Fruit fly (Drosophila melanogaster) whole organism, prepupa: ENCODE results near the gene CG13059.

Experiments
- Blimp-1 ChIP-seq: fragments of 200-800 bp; sonication (Bioruptor generic); optimal IDR thresholded peaks from 3 replicates; lab custom pipeline; 2017; ENCODE audit warnings: missing biosample characterization, missing genetic modification characterization, mild to moderate bottlenecking, moderate library complexity, missing genetic modification reagents
- CG11902 ChIP-seq: fragments of 200-800 bp; sonication (Bioruptor generic); optimal IDR thresholded peaks from 3 replicates; lab custom pipeline; 2016; ENCODE audit warnings: missing biosample characterization, missing genetic modification characterization
- CG16779 ChIP-seq: fragments of 200-800 bp; sonication (Bioruptor generic); optimal IDR thresholded peaks from 3 replicates; lab custom pipeline; 2017; ENCODE audit warnings: missing biosample characterization, mild to moderate bottlenecking, missing genetic modification characterization
- CG31627 ChIP-seq: fragments of 200-800 bp; sonication (Bioruptor generic); optimal IDR thresholded peaks from 3 replicates; lab custom pipeline; 2016; ENCODE audit warnings: missing biosample characterization, missing genetic modification characterization
- CG6792 ChIP-seq: fragments of 200-800 bp; sonication (Bioruptor generic); optimal IDR thresholded peaks from 3 replicates; lab custom pipeline; 2016; ENCODE audit warnings: missing biosample characterization, missing genetic modification characterization
- Eip93F ChIP-seq: fragments of 200-800 bp; sonication (Bioruptor generic); optimal IDR thresholded peaks from 2 replicates; lab custom pipeline; 2016; ENCODE audit warnings: missing biosample characterization, mild to moderate bottlenecking, missing genetic modification characterization
- Met ChIP-seq: fragments of 200-800 bp; sonication (Bioruptor generic); optimal IDR thresholded peaks from 3 replicates; lab custom pipeline; 2016; ENCODE audit warnings: missing biosample characterization, missing genetic modification characterization
- Smox ChIP-seq: fragments of 200-800 bp; sonication (Bioruptor generic); optimal IDR thresholded peaks from 3 replicates; lab custom pipeline; 2016; ENCODE audit warnings: missing biosample characterization, missing genetic modification characterization
- vri ChIP-seq: fragments of 200-800 bp; sonication (Bioruptor generic); optimal IDR thresholded peaks from 3 replicates; lab custom pipeline; 2016; ENCODE audit warnings: missing biosample characterization, mild to moderate bottlenecking, missing genetic modification characterization

- TF ChIP-seq Blimp-1 (GFP tag; lab: Kevin White, UChicago) (no peak), CG16779 (tag; lab: Kevin White, UChicago) (no peak), CG6792 (no peak), Met (GFP tag; lab: Kevin White, UChicago) (no peak), Smox (no peak), Eip93F (no peak), vri (GFP tag; lab: Kevin White, UChicago) (no peak), CG31627 (GFP tag; lab: Kevin White, UChicago) (no peak), CG11902 (no peak)
Measured at dm6 chr3L:16285346-16285911, 38.0 kb upstream of the CG13059 start, which contains the start of gene CG13047.
